Worm (Caenorhabditis elegans): ENCODE data around the gene tars-1.

Gene tars-1

ce11 chrII:11722164-11722563 is 26.7 kb upstream of the tars-1 start:
- TF ChIP-seq elt-1 (tag; optimal IDR thresholded peaks at IDR 0.05) (no peak), nhr-12 (tag; optimal IDR thresholded peaks at IDR 0.05) (no peak), elt-3 (tag; optimal IDR thresholded peaks at IDR 0.05) (no peak), ceh-28 (tag; optimal IDR thresholded peaks at IDR 0.05) (no peak), pqm-1 (tag; optimal IDR thresholded peaks at IDR 0.05) (no peak), fkh-2 (tag; optimal IDR thresholded peaks at IDR 0.05) (no peak), tbx-2 (tag; optimal IDR thresholded peaks at IDR 0.05) (no peak), lin-39 (tag; optimal IDR thresholded peaks at IDR 0.05) (no peak), fkh-10 (GFP tag; optimal IDR thresholded peaks at IDR 0.05) (no peak), R02D3.7 (tag; optimal IDR thresholded peaks at IDR 0.05) (no peak), ceh-9 (tag; optimal IDR thresholded peaks at IDR 0.05) (no peak), elt-2 (tag; optimal IDR thresholded peaks at IDR 0.05) (no peak), mdl-1 (tag; optimal IDR thresholded peaks at IDR 0.05) (no peak), skn-1 (tag; optimal IDR thresholded peaks at IDR 0.05) (no peak), ama-1 (optimal IDR thresholded peaks at IDR 0.05) (no peak), nhr-25 (tag; optimal IDR thresholded peaks at IDR 0.05) (no peak), nhr-67 (tag; optimal IDR thresholded peaks at IDR 0.05) (no peak)

DNA sequence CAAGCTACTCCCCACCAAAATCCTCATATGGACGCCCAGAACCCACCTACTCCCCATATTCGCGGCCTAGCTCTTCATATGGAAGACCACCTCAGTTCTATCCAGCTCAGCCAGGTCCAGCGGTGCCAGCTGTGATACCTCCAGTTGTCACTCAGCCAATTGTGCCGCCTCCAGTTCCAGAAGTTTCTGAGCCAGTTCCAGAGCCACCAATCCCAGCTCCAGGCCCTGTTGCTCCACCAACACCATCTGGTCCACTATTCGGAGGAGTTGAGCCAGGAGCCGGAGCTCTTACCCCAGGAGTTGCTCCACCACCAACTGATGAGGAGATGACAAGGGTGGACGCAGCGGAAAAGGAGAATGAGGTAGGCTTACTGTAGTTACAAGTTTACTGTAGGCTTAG is 26.1 kb upstream of the tars-1 start:
- no peak for TF ChIP-seq mdl-1 (tag; optimal IDR thresholded peaks at IDR 0.05)
- TF ChIP-seq aly-2 (tag; optimal IDR thresholded peaks at IDR 0.05), result no peak
- no peak for TF ChIP-seq ceh-28 (tag; optimal IDR thresholded peaks at IDR 0.05)
- no peak for TF ChIP-seq R02D3.7 (tag; optimal IDR thresholded peaks at IDR 0.05)
- TF ChIP-seq nhr-23 (tag; optimal IDR thresholded peaks at IDR 0.05), result no peak
- TF ChIP-seq nhr-12 (tag; optimal IDR thresholded peaks at IDR 0.05), result no peak
- TF ChIP-seq ztf-11 (tag; optimal IDR thresholded peaks at IDR 0.05), result no peak
- TF ChIP-seq zag-1 (tag; optimal IDR thresholded peaks at IDR 0.05), result no peak
- TF ChIP-seq ceh-9 (tag; optimal IDR thresholded peaks at IDR 0.05), result no peak
- TF ChIP-seq jun-1 (tag; optimal IDR thresholded peaks at IDR 0.05), result no peak
- TF ChIP-seq nfya-1 (tag; optimal IDR thresholded peaks at IDR 0.05; ENCODE audit: insufficient read depth), result no peak
- TF ChIP-seq nhr-77 (tag; optimal IDR thresholded peaks at IDR 0.05), result no peak
- TF ChIP-seq ceh-16 (tag; optimal IDR thresholded peaks at IDR 0.05), result no peak
- no peak for TF ChIP-seq ZK546.5 (tag; optimal IDR thresholded peaks at IDR 0.05)
- no peak for TF ChIP-seq mml-1 (tag; optimal IDR thresholded peaks at IDR 0.05)
- TF ChIP-seq egl-27 (tag; optimal IDR thresholded peaks at IDR 0.05), result no peak
- TF ChIP-seq tbx-2 (tag; optimal IDR thresholded peaks at IDR 0.05), result no peak
- no peak for TF ChIP-seq ztf-4 (tag; optimal IDR thresholded peaks at IDR 0.05)
- TF ChIP-seq nhr-28 (tag; optimal IDR thresholded peaks at IDR 0.05), result no peak

- TF ChIP-seq nhr-28 (tag; optimal IDR thresholded peaks at IDR 0.05) (no peak), ceh-16 (tag; optimal IDR thresholded peaks at IDR 0.05) (no peak), nhr-23 (tag; optimal IDR thresholded peaks at IDR 0.05) (no peak), nhr-12 (tag; optimal IDR thresholded peaks at IDR 0.05) (no peak), nhr-43 (tag; optimal IDR thresholded peaks at IDR 0.05; ENCODE audit: poor library complexity, severe bottlenecking) (no peak), egl-27 (tag; optimal IDR thresholded peaks at IDR 0.05) (no peak), elt-1 (tag; optimal IDR thresholded peaks at IDR 0.05) (no peak), ceh-82 (tag; optimal IDR thresholded peaks at IDR 0.05) (no peak), ama-1 (optimal IDR thresholded peaks at IDR 0.05) (no peak), tbx-2 (tag; optimal IDR thresholded peaks at IDR 0.05) (no peak), pha-4 (tag; optimal IDR thresholded peaks at IDR 0.05) (no peak), eor-1 (tag; optimal IDR thresholded peaks at IDR 0.05) (no peak), fkh-2 (tag; optimal IDR thresholded peaks at IDR 0.05) (no peak), nhr-25 (tag; optimal IDR thresholded peaks at IDR 0.05) (no peak), snpc-4 (tag; optimal IDR thresholded peaks at IDR 0.05) (no peak)
These were observed 25.4 kb upstream of the tars-1 start for ce11 chrII:11720819-11721218.

- no peak for TF ChIP-seq nhr-12 (tag; optimal IDR thresholded peaks at IDR 0.05)
- no peak for TF ChIP-seq unc-39 (tag; optimal IDR thresholded peaks at IDR 0.05)
- TF ChIP-seq ceh-82 (tag; optimal IDR thresholded peaks at IDR 0.05), result no peak
- TF ChIP-seq egl-27 (tag; optimal IDR thresholded peaks at IDR 0.05), result no peak
- no peak for TF ChIP-seq ama-1 (optimal IDR thresholded peaks at IDR 0.05)
- TF ChIP-seq sea-2 (GFP tag; optimal IDR thresholded peaks at IDR 0.05), result no peak
- no peak for TF ChIP-seq mdl-1 (tag; optimal IDR thresholded peaks at IDR 0.05)
- no peak for TF ChIP-seq eor-1 (tag; optimal IDR thresholded peaks at IDR 0.05)
- TF ChIP-seq tbx-2 (tag; optimal IDR thresholded peaks at IDR 0.05), result no peak
- TF ChIP-seq daf-12 (tag; optimal IDR thresholded peaks at IDR 0.05), result no peak
- no peak for TF ChIP-seq fkh-10 (GFP tag; optimal IDR thresholded peaks at IDR 0.05)
- no peak for TF ChIP-seq lsy-12 (tag; optimal IDR thresholded peaks at IDR 0.05)
- no peak for TF ChIP-seq ceh-16 (tag; optimal IDR thresholded peaks at IDR 0.05)
These were observed 24.6 kb upstream of the tars-1 start, which contains the start of gene F13D12.3 for ce11 chrII:11720102-11720501. Gene F13D12.3, plus strand, starts transcription at chrII:11720402.

Measured in whole organism, L3 larva.